Fruit fly (Drosophila melanogaster): Measurements from ENCODE around the gene CG7194.
A peak's percentile ranks its signal among the peaks of the same experiment; 100 is the strongest.

CG7194 gene

DNA sequence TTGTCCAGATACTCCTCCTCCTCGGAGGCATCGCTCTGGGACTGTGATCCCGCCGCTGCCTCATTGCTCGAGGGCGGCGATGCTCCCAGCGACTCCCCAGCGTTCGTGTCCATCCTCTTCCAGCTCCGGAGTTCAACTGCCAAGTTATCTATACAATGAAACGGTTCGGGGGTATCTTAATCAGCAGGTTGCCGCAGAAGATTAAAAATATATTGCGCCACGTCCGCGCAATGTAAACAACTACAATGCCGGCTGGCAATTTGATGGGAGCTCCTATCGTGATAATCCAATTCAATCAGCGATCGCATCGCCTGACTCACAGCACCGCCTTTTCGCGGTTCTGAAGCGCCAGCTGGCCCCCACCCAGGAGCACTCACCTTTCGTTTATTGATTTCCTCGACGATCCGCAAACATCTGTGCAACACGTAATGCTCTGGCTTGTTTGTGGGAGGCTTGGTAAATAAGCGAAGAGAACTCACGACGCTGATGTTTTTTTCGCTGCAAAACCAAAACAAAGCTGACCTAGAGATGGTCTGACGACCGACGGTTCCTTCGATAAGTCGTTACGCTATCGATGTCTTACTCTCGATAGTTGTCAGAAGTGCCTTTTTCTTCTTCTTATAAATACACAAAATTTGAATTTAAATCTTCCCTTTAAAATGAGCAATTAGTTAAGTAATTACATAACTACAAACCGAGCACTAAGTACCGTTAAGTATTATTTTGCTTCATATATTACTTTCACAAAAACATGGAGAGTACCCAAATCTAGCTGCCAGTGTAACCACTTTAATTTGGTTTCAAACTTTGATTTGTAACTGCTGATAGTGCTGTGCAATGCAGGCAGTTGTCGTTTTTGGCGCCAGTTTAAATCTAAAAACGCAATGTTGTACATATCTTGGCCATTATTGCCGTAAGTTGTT, 14.3 kb downstream of the CG7194 start, which contains the start of gene cert (continued):
- TF ChIP-seq slbo (GFP tag; IDR thresholded peaks at IDR 0.05), result peak; percentile 54; the same call in 1 of the 2 replicates
- no peak for TF ChIP-seq ranshi (GFP tag; IDR thresholded peaks at IDR 0.05)
- TF ChIP-seq Sox102F (GFP tag; optimal IDR thresholded peaks at IDR 0.05), result no peak
- TF ChIP-seq Tbp (GFP tag; optimal IDR thresholded peaks at IDR 0.05), result no peak
- no peak for TF ChIP-seq CG17612 (GFP tag; IDR thresholded peaks at IDR 0.05)
- TF ChIP-seq sug (tag; optimal IDR thresholded peaks at IDR 0.05), result peak; percentile 76
- no peak for TF ChIP-seq pb (GFP tag; optimal IDR thresholded peaks at IDR 0.05)
- TF ChIP-seq CG8765 (GFP tag; IDR thresholded peaks at IDR 0.05), result no peak
- TF ChIP-seq CG31388 (GFP tag; optimal IDR thresholded peaks at IDR 0.05), result no peak
- TF ChIP-seq CG17912 (GFP tag; optimal IDR thresholded peaks at IDR 0.05), result no peak
- no peak for TF ChIP-seq run (tag; optimal IDR thresholded peaks at IDR 0.05)
- peak; percentile 86 for TF ChIP-seq hb (GFP tag; IDR thresholded peaks at IDR 0.05; ENCODE audit: partially characterized antibody)
- TF ChIP-seq bowl (GFP tag; IDR thresholded peaks at IDR 0.05), result no peak
- peak; percentile 26 for TF ChIP-seq nom (GFP tag; optimal IDR thresholded peaks at IDR 0.05)
- peak; percentile 21 for TF ChIP-seq tin (GFP tag; optimal IDR thresholded peaks at IDR 0.05)
- TF ChIP-seq Dfd (GFP tag; optimal IDR thresholded peaks at IDR 0.05), result no peak
- TF ChIP-seq E2f2 (GFP tag; IDR thresholded peaks at IDR 0.05), result peak; percentile 92
- no peak for TF ChIP-seq trh (GFP tag; optimal IDR thresholded peaks at IDR 0.05)
- TF ChIP-seq CG15479 (GFP tag; optimal IDR thresholded peaks at IDR 0.05), result no peak
- no peak for TF ChIP-seq ase (GFP tag; IDR thresholded peaks at IDR 0.05)
- TF ChIP-seq chinmo (GFP tag; IDR thresholded peaks at IDR 0.05; ENCODE audit: partially characterized antibody), result peak; percentile 62; the same call in 1 of the 4 replicates
- no peak for TF ChIP-seq CG10654 (GFP tag; optimal IDR thresholded peaks at IDR 0.05)
- TF ChIP-seq sr (GFP tag; IDR thresholded peaks at IDR 0.05), result no peak
- peak in 1 of 2 experiments; percentile 74 for TF ChIP-seq Pdp1 (GFP tag; optimal IDR thresholded peaks at IDR 0.05)
- TF ChIP-seq fd102C (GFP tag; optimal IDR thresholded peaks at IDR 0.05), result no peak
- TF ChIP-seq Poxn (GFP tag; IDR thresholded peaks at IDR 0.05), result no peak
- no peak for TF ChIP-seq kni (GFP tag; optimal IDR thresholded peaks at IDR 0.05)
- TF ChIP-seq CG8388 (GFP tag; optimal IDR thresholded peaks at IDR 0.05), result no peak
- TF ChIP-seq cwo (GFP tag; optimal IDR thresholded peaks at IDR 0.05), result peak; percentile 7
- peak; percentile 19 for TF ChIP-seq CG4328 (GFP tag; optimal IDR thresholded peaks at IDR 0.05)
- peak; percentile 96 for TF ChIP-seq CG17385 (GFP tag; optimal IDR thresholded peaks at IDR 0.05)
- no peak for TF ChIP-seq CG17328 (GFP tag; IDR thresholded peaks at IDR 0.05)
- peak; percentile 38 for TF ChIP-seq CG1603 (tag; optimal IDR thresholded peaks at IDR 0.05)
- peak; percentile 33 to 44 for TF ChIP-seq dpn (GFP tag; optimal IDR thresholded peaks at IDR 0.05)
- no peak for TF ChIP-seq bigmax (GFP tag; optimal IDR thresholded peaks at IDR 0.05)
- no peak for TF ChIP-seq Oli (tag; optimal IDR thresholded peaks at IDR 0.05)
- TF ChIP-seq cg (GFP tag; optimal IDR thresholded peaks at IDR 0.05), result no peak
- peak; percentile 10 for TF ChIP-seq ind (GFP tag; optimal IDR thresholded peaks at IDR 0.05)
- no peak for TF ChIP-seq CG6654 (GFP tag; optimal IDR thresholded peaks at IDR 0.05)
- TF ChIP-seq CG8089 (GFP tag; optimal IDR thresholded peaks at IDR 0.05), result no peak
- TF ChIP-seq ftz-f1 (GFP tag; optimal IDR thresholded peaks at IDR 0.05), result no peak
- no peak for TF ChIP-seq NC2α (GFP tag; optimal IDR thresholded peaks at IDR 0.05)
- TF ChIP-seq CG2202 (tag; optimal IDR thresholded peaks at IDR 0.05), result no peak
- TF ChIP-seq CG9215 (GFP tag; IDR thresholded peaks at IDR 0.05), result no peak
- no peak for TF ChIP-seq CG32767 (GFP tag; IDR thresholded peaks at IDR 0.05)
- TF ChIP-seq oc (tag; optimal IDR thresholded peaks at IDR 0.05), result no peak
- TF ChIP-seq Chrac-16 (GFP tag; optimal IDR thresholded peaks at IDR 0.05), result peak; percentile 22
- no peak for TF ChIP-seq Bteb2 (GFP tag; optimal IDR thresholded peaks at IDR 0.05)
- no peak for TF ChIP-seq tgo (GFP tag; IDR thresholded peaks at IDR 0.05)

All from whole organism, embryonic.